Worm (Caenorhabditis elegans) whole organism, young adult: ENCODE data around the gene D1014.4.

ENCODE experiments used
- K12H6.12 ChIP-seq: fragments of 200-800 bp; sonication (Bioruptor generic); optimal IDR thresholded peaks from 2 replicates; lab custom pipeline; 2018; ENCODE audit warnings: mild to moderate bottlenecking, missing genetic modification characterization, missing compliant biosample characterization
- Y53G8AR.9 ChIP-seq: fragments of 200-800 bp; sonication (Bioruptor generic); conservative IDR thresholded peaks from 2 replicates; pipeline ENCODE4 v1.3.6; 2022; ENCODE audit warnings: missing genetic modification reagents, missing genetic modification characterization, missing compliant biosample characterization
- aptf-3 ChIP-seq: fragments of 200-800 bp; sonication (Bioruptor generic); IDR thresholded peaks from 2 replicates; pipeline ENCODE4 v1.3.6; 2022; ENCODE audit warnings: missing genetic modification characterization, missing compliant biosample characterization
- atf-7 ChIP-seq: sonication (generic microtip); optimal IDR thresholded peaks from 2 replicates; lab custom pipeline; 2017; ENCODE audit warnings: mild to moderate bottlenecking, missing genetic modification characterization, missing compliant biosample characterization
- bed-1 ChIP-seq: fragments of 200-800 bp; sonication (Bioruptor generic); IDR thresholded peaks from 2 replicates; pipeline ENCODE4 v1.3.6; 2022; ENCODE audit warnings: missing genetic modification reagents, missing genetic modification characterization, missing compliant biosample characterization
- ccch-3 ChIP-seq: fragments of 200-800 bp; sonication (Bioruptor generic); optimal IDR thresholded peaks from 2 replicates; lab custom pipeline; 2018; ENCODE audit warnings: mild to moderate bottlenecking, missing genetic modification characterization, missing compliant biosample characterization
- cebp-1 ChIP-seq, 2 experiments: fragments of 200-800 bp in 1 of 2; sonication (Bioruptor generic) in 1 of 2; sonication (generic microtip) in 1 of 2; IDR thresholded peaks in 1 of 2; optimal IDR thresholded peaks in 1 of 2; 2 replicates each; pipeline versions ENCODE4 v1.3.6 to Lab custom; 2017 to 2022; ENCODE audit warnings: missing compliant biosample characterization in 2 of 2, missing genetic modification characterization in 2 of 2, mild to moderate bottlenecking in 1 of 2, missing genetic modification reagents in 1 of 2, moderate library complexity in 1 of 2
- ceh-100 ChIP-seq: fragments of 200-800 bp; sonication (Bioruptor generic); IDR thresholded peaks from 2 replicates; pipeline ENCODE4 v1.3.6; 2022; ENCODE audit warnings: missing genetic modification reagents, missing genetic modification characterization, missing compliant biosample characterization
- ceh-27 ChIP-seq: fragments of 200-800 bp; sonication (Bioruptor generic); optimal IDR thresholded peaks from 2 replicates; lab custom pipeline; 2018; ENCODE audit warnings: mild to moderate bottlenecking, missing genetic modification characterization, moderate library complexity, missing compliant biosample characterization
- ceh-40 ChIP-seq: fragments of 200-800 bp; sonication (Bioruptor generic); IDR thresholded peaks from 2 replicates; pipeline ENCODE4 v1.3.6; 2022; ENCODE audit warnings: missing genetic modification characterization, missing compliant biosample characterization
- ceh-91 ChIP-seq: fragments of 200-800 bp; sonication (Bioruptor generic); IDR thresholded peaks from 2 replicates; pipeline ENCODE4 v1.3.6; 2022; ENCODE audit warnings: missing genetic modification reagents, missing genetic modification characterization, missing compliant biosample characterization
- dpff-1 ChIP-seq: sonication (generic microtip); optimal IDR thresholded peaks from 2 replicates; lab custom pipeline; 2017; ENCODE audit warnings: mild to moderate bottlenecking, missing genetic modification characterization, missing compliant biosample characterization
- dpl-1 ChIP-seq: fragments of 150-350 bp; optimal IDR thresholded peaks from 2 replicates; lab custom pipeline; 2014; ENCODE audit warnings: missing biosample characterization, missing genetic modification reagents, missing genetic modification characterization
- egl-18 ChIP-seq: fragments of 200-800 bp; sonication (Bioruptor generic); IDR thresholded peaks from 2 replicates; pipeline ENCODE4 v1.3.6; 2022; ENCODE audit warnings: missing genetic modification reagents, missing genetic modification characterization, missing compliant biosample characterization
- egrh-3 ChIP-seq: fragments of 200-800 bp; sonication (Bioruptor generic); IDR thresholded peaks from 2 replicates; pipeline ENCODE4 v1.3.6; 2022; ENCODE audit warnings: missing genetic modification reagents, missing genetic modification characterization, missing compliant biosample characterization
- ets-4 ChIP-seq: fragments of 200-800 bp; sonication (Bioruptor generic); optimal IDR thresholded peaks from 2 replicates; lab custom pipeline; 2018; ENCODE audit warnings: mild to moderate bottlenecking, missing genetic modification characterization, missing compliant biosample characterization
- hlh-12 ChIP-seq: sonication (generic microtip); optimal IDR thresholded peaks from 2 replicates; lab custom pipeline; 2016; ENCODE audit warnings: missing genetic modification characterization, missing compliant biosample characterization
- hlh-26 ChIP-seq: fragments of 200-800 bp; sonication (Bioruptor generic); conservative IDR thresholded peaks from 2 replicates; pipeline ENCODE4 v1.3.6; 2022; ENCODE audit warnings: missing genetic modification reagents, missing genetic modification characterization, missing compliant biosample characterization
- hmg-1.2 ChIP-seq: fragments of 200-800 bp; sonication (Bioruptor generic); IDR thresholded peaks from 2 replicates; pipeline ENCODE4 v1.3.6; 2022; ENCODE audit warnings: missing genetic modification reagents, missing genetic modification characterization, missing compliant biosample characterization
- hmg-20 ChIP-seq: fragments of 200-800 bp; sonication (Bioruptor generic); IDR thresholded peaks from 2 replicates; pipeline ENCODE4 v1.3.6; 2022; ENCODE audit warnings: missing genetic modification reagents, missing genetic modification characterization, missing compliant biosample characterization
- hrde-1 ChIP-seq: sonication (generic microtip); optimal IDR thresholded peaks from 2 replicates; lab custom pipeline; 2016; ENCODE audit warnings: missing genetic modification characterization, mild to moderate bottlenecking, missing compliant biosample characterization, moderate library complexity, missing genotype, missing genetic modification reagents, borderline replicate concordance
- lsl-1 ChIP-seq: fragments of 200-800 bp; sonication (Bioruptor generic); optimal IDR thresholded peaks from 2 replicates; lab custom pipeline; 2018; ENCODE audit warnings: mild to moderate bottlenecking, missing genetic modification characterization, moderate library complexity, missing compliant biosample characterization
- madf-10 ChIP-seq: sonication (generic microtip); optimal IDR thresholded peaks from 2 replicates; lab custom pipeline; 2016; ENCODE audit warnings: mild to moderate bottlenecking, missing genetic modification characterization, missing compliant biosample characterization
- madf-6 ChIP-seq: fragments of 200-800 bp; sonication (Bioruptor generic); IDR thresholded peaks from 2 replicates; pipeline ENCODE4 v1.3.6; 2022; ENCODE audit warnings: missing genetic modification reagents, missing genetic modification characterization, missing compliant biosample characterization
- mcd-1 ChIP-seq: fragments of 200-800 bp; sonication (Bioruptor generic); IDR thresholded peaks from 2 replicates; pipeline ENCODE4 v1.3.6; 2022; ENCODE audit warnings: missing genetic modification reagents, missing genetic modification characterization, missing compliant biosample characterization
- nfyb-1 ChIP-seq: fragments of 200-800 bp; sonication (Bioruptor generic); IDR thresholded peaks from 2 replicates; pipeline ENCODE4 v1.3.6; 2022; ENCODE audit warnings: missing genetic modification reagents, missing genetic modification characterization, missing compliant biosample characterization
- nhr-80 ChIP-seq: sonication (generic microtip); optimal IDR thresholded peaks from 2 replicates; lab custom pipeline; 2016; ENCODE audit warnings: missing genetic modification characterization, missing compliant biosample characterization
- pbrm-1 ChIP-seq: fragments of 200-800 bp; sonication (Bioruptor generic); IDR thresholded peaks from 2 replicates; pipeline ENCODE4 v1.3.6; 2022; ENCODE audit warnings: missing genetic modification reagents, missing genetic modification characterization, missing compliant biosample characterization
- rcor-1 ChIP-seq: fragments of 200-800 bp; sonication (Bioruptor generic); IDR thresholded peaks from 2 replicates; pipeline ENCODE4 v1.3.6; 2022; ENCODE audit warnings: missing genetic modification reagents, missing genetic modification characterization, missing compliant biosample characterization
- rec-8 ChIP-seq, 2 experiments: sonication (generic microtip); optimal IDR thresholded peaks; 2 replicates each; lab custom pipeline; 2016; ENCODE audit warnings: mild to moderate bottlenecking in 2 of 2, missing genetic modification characterization in 2 of 2, missing genetic modification reagents in 2 of 2, missing genotype in 2 of 2, missing biosample characterization in 1 of 2, missing compliant biosample characterization in 1 of 2, moderate library complexity in 1 of 2
- repo-1 ChIP-seq: sonication (generic microtip); optimal IDR thresholded peaks from 2 replicates; lab custom pipeline; 2017; ENCODE audit warnings: mild to moderate bottlenecking, missing genetic modification characterization, missing compliant biosample characterization
- rpc-1 ChIP-seq, 2 experiments: fragments of 150-350 bp in 1 of 2; sonication (generic microtip) in 1 of 2; optimal IDR thresholded peaks; 2 replicates each; lab custom pipeline; 2014 to 2018; ENCODE audit warnings: missing biosample characterization in 1 of 2, missing genetic modification characterization in 1 of 2, missing genetic modification reagents in 1 of 2, missing genotype in 1 of 2
- sdz-38 ChIP-seq: sonication (generic microtip); optimal IDR thresholded peaks from 2 replicates; lab custom pipeline; 2016; ENCODE audit warnings: missing genotype, missing genetic modification characterization, missing compliant biosample characterization
- snpc-1.3 ChIP-seq: sonication (generic microtip); optimal IDR thresholded peaks from 2 replicates; lab custom pipeline; 2017; ENCODE audit warnings: missing genetic modification characterization, mild to moderate bottlenecking, missing compliant biosample characterization, antibody characterized with exemption, moderate library complexity, missing genotype, missing genetic modification reagents; ENCODE audit not compliant: insufficient read depth
- tbx-9 ChIP-seq: sonication (generic microtip); optimal IDR thresholded peaks from 2 replicates; lab custom pipeline; 2016; ENCODE audit warnings: borderline replicate concordance, missing genetic modification characterization, inconsistent platforms, missing compliant biosample characterization
- ztf-18 ChIP-seq: sonication (generic microtip); optimal IDR thresholded peaks from 2 replicates; lab custom pipeline; 2016; ENCODE audit warnings: missing genotype, mild to moderate bottlenecking, missing genetic modification characterization, missing compliant biosample characterization
- ztf-26 ChIP-seq: sonication (generic microtip); optimal IDR thresholded peaks from 2 replicates; lab custom pipeline; 2017; ENCODE audit warnings: missing genetic modification characterization, missing compliant biosample characterization
- ztf-6 ChIP-seq: fragments of 200-800 bp; sonication (Bioruptor generic); IDR thresholded peaks from 2 replicates; pipeline ENCODE4 v1.3.6; 2022; ENCODE audit warnings: missing genetic modification reagents, missing genetic modification characterization, missing compliant biosample characterization

Gene D1014.4

ce11 chrV:8132926-8133325 is at the start of gene D1014.4:
D1014.4 (plus strand) TSS chrV:8133226.
- peak; percentile 14 for TF ChIP-seq nhr-80 (tag; lab: Kevin White, UChicago)
- no peak for TF ChIP-seq rcor-1

ce11 chrV:8085141-8085540 is 47.9 kb upstream of the D1014.4 start, which contains the start of gene C09H5.7:
C09H5.7 (minus strand) TSS chrV:8085241.
- no peak for TF ChIP-seq ztf-18 (tag; lab: Kevin White, UChicago)
- no peak for TF ChIP-seq snpc-1.3
- no peak for TF ChIP-seq dpff-1
- no peak for TF ChIP-seq dpl-1 (GFP tag; lab: Kevin White, UChicago)
- TF ChIP-seq ceh-91 (GFP tag; lab: Robert Waterston, UW) = no peak
- no peak for TF ChIP-seq nhr-80 (tag; lab: Kevin White, UChicago)
- TF ChIP-seq hmg-20 (GFP tag; lab: Robert Waterston, UW) = no peak
- TF ChIP-seq hlh-26 (GFP tag; lab: Robert Waterston, UW) = no peak
- no peak for TF ChIP-seq bed-1 (GFP tag; lab: Robert Waterston, UW)
- no peak for TF ChIP-seq nfyb-1 (GFP tag; lab: Robert Waterston, UW)
- no peak for TF ChIP-seq aptf-3 (GFP tag; lab: Robert Waterston, UW)
- no peak for TF ChIP-seq ceh-100 (GFP tag; lab: Robert Waterston, UW)
- TF ChIP-seq pbrm-1 = no peak
- TF ChIP-seq K12H6.12 (tag; lab: Kevin White, UChicago) = no peak

DNA sequence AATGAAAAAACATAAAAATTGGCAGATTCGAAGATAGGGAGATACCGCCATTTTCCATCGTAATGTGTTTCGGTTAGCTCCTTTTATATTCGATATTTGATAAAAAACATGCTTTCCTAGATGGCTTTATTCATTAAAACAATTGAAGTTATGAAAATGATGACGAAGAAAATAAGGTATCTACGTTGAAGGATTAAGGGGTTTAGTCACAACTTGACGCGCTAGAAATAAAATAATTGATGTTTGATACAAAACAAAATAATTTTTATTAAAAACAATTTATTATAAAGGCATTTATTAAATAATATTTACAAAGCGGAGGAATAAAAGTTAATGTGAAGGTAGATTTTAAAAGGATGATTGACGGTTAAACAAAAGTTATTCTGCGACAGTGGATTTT is 42.4 kb upstream of the D1014.4 start, which contains the start of gene str-130:
Gene str-130, minus strand, starts transcription at position 101 of the 400 bp plus-strand sequence.
- no peak for TF ChIP-seq atf-7 (tag; lab: Kevin White, UChicago)
- no peak for TF ChIP-seq lsl-1
- no peak for TF ChIP-seq repo-1 (tag; lab: Kevin White, UChicago)

ce11 chrV:8092385-8092784 is 40.6 kb upstream of the D1014.4 start, which contains the start of gene str-129:
str-129 (minus strand) TSS chrV:8092485.
- no peak for TF ChIP-seq aptf-3 (GFP tag; lab: Robert Waterston, UW)
- TF ChIP-seq mcd-1 (GFP tag; lab: Robert Waterston, UW) = no peak
- TF ChIP-seq ceh-27 = no peak
- TF ChIP-seq tbx-9 = no peak
- no peak for TF ChIP-seq ztf-26 (tag; lab: Kevin White, UChicago)
- TF ChIP-seq hlh-12 = no peak
- no peak for TF ChIP-seq egl-18 (GFP tag; lab: Robert Waterston, UW)
- no peak for TF ChIP-seq egrh-3
- no peak for TF ChIP-seq Y53G8AR.9 (GFP tag; lab: Robert Waterston, UW)
- no peak for TF ChIP-seq ztf-6
- no peak for TF ChIP-seq hrde-1 (tag; lab: Kevin White, UChicago)
- TF ChIP-seq madf-10 (tag; lab: Kevin White, UChicago) = no peak
- no peak for TF ChIP-seq ceh-91 (GFP tag; lab: Robert Waterston, UW)

- TF ChIP-seq ccch-3 (GFP tag; lab: Kevin White, UChicago) (no peak), atf-7 (tag; lab: Kevin White, UChicago) (no peak), egrh-3 (no peak), cebp-1 (GFP tag; IDR thresholded peaks at IDR 0.05; lab: Robert Waterston, UW) (no peak), cebp-1 (tag; optimal IDR thresholded peaks at IDR 0.05; lab: Kevin White, UChicago) (no peak), ceh-40 (GFP tag; lab: Robert Waterston, UW) (no peak), sdz-38 (no peak), ets-4 (no peak), rec-8 (tag; optimal IDR thresholded peaks at IDR 0.05; lab: Kevin White, UChicago) (no peak), hmg-1.2 (GFP tag; lab: Robert Waterston, UW) (no peak), madf-6 (GFP tag; lab: Robert Waterston, UW) (no peak), rpc-1 (optimal IDR thresholded peaks at IDR 0.05; lab: Kevin White, UChicago) (no peak), rpc-1 (tag; optimal IDR thresholded peaks at IDR 0.05; lab: Kevin White, UChicago) (no peak), bed-1 (GFP tag; lab: Robert Waterston, UW) (no peak), hlh-26 (GFP tag; lab: Robert Waterston, UW) (no peak)
Measured at ce11 chrV:8095378-8095777, 37.6 kb upstream of the D1014.4 start, which contains the start of gene str-146. str-146 (minus strand) TSS chrV:8095478.
